Worm (Caenorhabditis elegans) whole organism, L2 larva: Measurements from ENCODE around the gene odr-7.

Experiments
- C34F6.9 ChIP-seq: fragments of 150-350 bp; optimal IDR thresholded peaks from 2 replicates; lab custom pipeline; 2014; ENCODE audit warnings: missing biosample characterization, missing genetic modification characterization
- F13H6.1 ChIP-seq: sonication (generic microtip); optimal IDR thresholded peaks from 2 replicates; lab custom pipeline; 2016; ENCODE audit warnings: missing genetic modification characterization, missing compliant biosample characterization
- R02D3.7 ChIP-seq: fragments of 150-350 bp; optimal IDR thresholded peaks from 2 replicates; lab custom pipeline; 2014; ENCODE audit warnings: missing biosample characterization, missing genetic modification characterization
- Y55F3AM.14 ChIP-seq: fragments of 200-800 bp; sonication (Bioruptor generic); optimal IDR thresholded peaks from 2 replicates; lab custom pipeline; 2018; ENCODE audit warnings: mild to moderate bottlenecking, missing genetic modification characterization, missing compliant biosample characterization
- alr-1 ChIP-seq: fragments of 150-350 bp; optimal IDR thresholded peaks from 2 replicates; lab custom pipeline; 2014; ENCODE audit warnings: missing biosample characterization, missing genetic modification characterization
- aly-2 ChIP-seq: fragments of 150-350 bp; optimal IDR thresholded peaks from 2 replicates; lab custom pipeline; 2014; ENCODE audit warnings: missing biosample characterization, missing genetic modification characterization
- ama-1 ChIP-seq: fragments of 150-350 bp; optimal IDR thresholded peaks from 2 replicates; lab custom pipeline; 2018; ENCODE audit warnings: inconsistent platforms
- blmp-1 ChIP-seq: sonication (generic microtip); optimal IDR thresholded peaks from 2 replicates; lab custom pipeline; 2017; ENCODE audit warnings: missing genetic modification characterization, mild to moderate bottlenecking, missing compliant biosample characterization, antibody characterized with exemption, moderate library complexity; ENCODE audit not compliant: insufficient read depth
- ceh-16 ChIP-seq: fragments of 150-350 bp; optimal IDR thresholded peaks from 2 replicates; lab custom pipeline; 2014; ENCODE audit warnings: missing biosample characterization, missing genetic modification characterization
- crh-2 ChIP-seq: sonication (generic microtip); optimal IDR thresholded peaks from 2 replicates; lab custom pipeline; 2017; ENCODE audit warnings: missing biosample characterization, missing genetic modification characterization
- dmd-4 ChIP-seq: sonication (generic microtip); optimal IDR thresholded peaks from 2 replicates; lab custom pipeline; 2017; ENCODE audit warnings: missing biosample characterization, missing genetic modification characterization
- egl-27 ChIP-seq: sonication (generic microtip); optimal IDR thresholded peaks from 3 replicates; lab custom pipeline; 2017; ENCODE audit warnings: missing biosample characterization, missing genetic modification reagents, missing genetic modification characterization
- elt-3 ChIP-seq: sonication (generic microtip); optimal IDR thresholded peaks from 2 replicates; lab custom pipeline; 2017; ENCODE audit warnings: missing biosample characterization, missing genetic modification characterization
- fos-1 ChIP-seq: fragments of 150-350 bp; optimal IDR thresholded peaks from 2 replicates; lab custom pipeline; 2014; ENCODE audit warnings: missing biosample characterization, missing genetic modification characterization
- gmeb-1 ChIP-seq: fragments of 150-350 bp; optimal IDR thresholded peaks from 2 replicates; lab custom pipeline; 2014; ENCODE audit warnings: missing biosample characterization, missing genetic modification characterization
- lin-11 ChIP-seq: fragments of 150-350 bp; sonication (generic microtip); optimal IDR thresholded peaks from 2 replicates; lab custom pipeline; 2014; ENCODE audit warnings: missing biosample characterization, missing genetic modification characterization, inconsistent platforms, mixed read lengths
- lin-39 ChIP-seq: fragments of 150-350 bp; optimal IDR thresholded peaks from 2 replicates; lab custom pipeline; 2014; ENCODE audit warnings: missing biosample characterization, missing genetic modification reagents, missing genetic modification characterization
- mbf-1 ChIP-seq: sonication (generic microtip); optimal IDR thresholded peaks from 2 replicates; lab custom pipeline; 2017; ENCODE audit warnings: missing biosample characterization, missing genetic modification characterization
- mdl-1 ChIP-seq, 2 experiments: fragments of 150-350 bp in 1 of 2; sonication (generic microtip) in 1 of 2; optimal IDR thresholded peaks; 2 replicates each; lab custom pipeline; 2017; ENCODE audit warnings: missing biosample characterization in 2 of 2, missing genetic modification characterization in 2 of 2
- nhr-10 ChIP-seq: sonication (generic microtip); optimal IDR thresholded peaks from 2 replicates; lab custom pipeline; 2017; ENCODE audit warnings: missing biosample characterization, missing genetic modification characterization
- nhr-11 ChIP-seq: fragments of 150-350 bp; optimal IDR thresholded peaks from 2 replicates; lab custom pipeline; 2014; ENCODE audit warnings: missing biosample characterization, missing genetic modification characterization
- nhr-12 ChIP-seq: fragments of 150-350 bp; optimal IDR thresholded peaks from 2 replicates; lab custom pipeline; 2014; ENCODE audit warnings: missing biosample characterization, missing genetic modification characterization
- nhr-129 ChIP-seq: fragments of 150-350 bp; optimal IDR thresholded peaks from 2 replicates; lab custom pipeline; 2014; ENCODE audit warnings: missing biosample characterization, missing genetic modification characterization
- nhr-21 ChIP-seq: fragments of 150-350 bp; optimal IDR thresholded peaks from 2 replicates; lab custom pipeline; 2014; ENCODE audit warnings: missing biosample characterization, missing genetic modification characterization
- nhr-23 ChIP-seq: fragments of 150-350 bp; optimal IDR thresholded peaks from 2 replicates; lab custom pipeline; 2014; ENCODE audit warnings: missing biosample characterization, missing genetic modification reagents, missing genetic modification characterization
- nhr-237 ChIP-seq: fragments of 150-350 bp; optimal IDR thresholded peaks from 2 replicates; lab custom pipeline; 2014; ENCODE audit warnings: missing biosample characterization, missing genetic modification characterization
- nhr-25 ChIP-seq: fragments of 150-350 bp; sonication (generic microtip); optimal IDR thresholded peaks from 3 replicates; lab custom pipeline; 2014; ENCODE audit warnings: missing biosample characterization, missing genetic modification characterization
- nhr-77 ChIP-seq: fragments of 150-350 bp; optimal IDR thresholded peaks from 2 replicates; lab custom pipeline; 2014; ENCODE audit warnings: missing biosample characterization, missing genetic modification characterization
- sem-4 ChIP-seq: fragments of 150-350 bp; optimal IDR thresholded peaks from 2 replicates; lab custom pipeline; 2014; ENCODE audit warnings: missing biosample characterization, missing genetic modification reagents, missing genetic modification characterization
- skn-1 ChIP-seq: sonication (generic microtip); optimal IDR thresholded peaks from 2 replicates; lab custom pipeline; 2017; ENCODE audit warnings: missing biosample characterization, missing genetic modification characterization
- sma-3 ChIP-seq: sonication (generic microtip); optimal IDR thresholded peaks from 2 replicates; lab custom pipeline; 2016; ENCODE audit warnings: missing genetic modification reagents, missing genetic modification characterization, missing compliant biosample characterization
- sma-9 ChIP-seq, 2 experiments: fragments of 150-350 bp in 1 of 2; sonication (generic microtip) in 1 of 2; optimal IDR thresholded peaks; 2 replicates each; lab custom pipeline; 2014 to 2016; ENCODE audit warnings: missing genetic modification characterization in 2 of 2, mild to moderate bottlenecking in 1 of 2, missing biosample characterization in 1 of 2, missing compliant biosample characterization in 1 of 2, missing genetic modification reagents in 1 of 2, moderate library complexity in 1 of 2
- snpc-4 ChIP-seq: fragments of 150-350 bp; optimal IDR thresholded peaks from 2 replicates; lab custom pipeline; 2014; ENCODE audit warnings: missing biosample characterization, missing genetic modification characterization
- unc-39 ChIP-seq: fragments of 150-350 bp; optimal IDR thresholded peaks from 2 replicates; lab custom pipeline; 2014; ENCODE audit warnings: missing biosample characterization, missing genetic modification characterization
- unc-55 ChIP-seq: fragments of 150-350 bp; sonication (generic microtip); optimal IDR thresholded peaks from 3 replicates; lab custom pipeline; 2014; ENCODE audit warnings: missing biosample characterization, missing genetic modification reagents, missing genetic modification characterization
- unc-62 ChIP-seq: fragments of 150-350 bp; optimal IDR thresholded peaks from 2 replicates; lab custom pipeline; 2014; ENCODE audit warnings: missing biosample characterization, missing genetic modification reagents, missing genetic modification characterization
- zag-1 ChIP-seq: fragments of 150-350 bp; optimal IDR thresholded peaks from 2 replicates; lab custom pipeline; 2014; ENCODE audit warnings: missing biosample characterization, missing genetic modification characterization
- ztf-1 ChIP-seq: fragments of 200-800 bp; sonication (Bioruptor generic); conservative IDR thresholded peaks from 2 replicates; pipeline ENCODE4 v1.3.6; 2022; ENCODE audit warnings: missing genetic modification characterization, missing compliant biosample characterization
- ztf-4 ChIP-seq: fragments of 150-350 bp; optimal IDR thresholded peaks from 2 replicates; lab custom pipeline; 2014; ENCODE audit warnings: missing biosample characterization, missing genetic modification characterization

odr-7 gene

DNA sequence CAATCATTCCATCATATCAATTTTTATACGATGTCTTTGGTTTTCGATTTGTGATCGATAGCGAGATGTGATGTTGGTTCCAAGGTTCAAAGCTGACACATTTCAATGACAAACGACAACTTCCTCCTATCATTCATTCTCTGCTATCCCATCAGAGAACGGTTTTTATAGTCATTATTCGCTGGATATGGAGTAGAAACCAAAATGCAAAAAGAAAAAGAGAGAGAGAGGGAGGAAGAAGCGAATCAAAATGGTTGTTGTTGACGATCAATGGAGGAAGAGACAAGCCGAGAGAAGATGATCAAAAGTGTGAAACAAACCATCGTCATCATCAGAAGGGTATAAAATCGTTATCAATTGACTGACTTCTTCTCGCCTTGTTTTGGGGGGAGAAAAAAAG is 36.0 kb downstream of the odr-7 start, which contains the start of gene T24D3.2:
T24D3.2 (plus strand) TSS at position 304 of the 400 bp plus-strand sequence.
- TF ChIP-seq snpc-4 (no peak), crh-2 (tag; lab: Kevin White, UChicago) (peak; percentile 19), fos-1 (tag; lab: Kevin White, UChicago) (peak; percentile 13), sma-3 (peak; percentile 88), sma-9 (GFP tag; optimal IDR thresholded peaks at IDR 0.05; lab: Kevin White, UChicago) (peak; percentile 87), sma-9 (tag; optimal IDR thresholded peaks at IDR 0.05; lab: Kevin White, UChicago) (no peak), blmp-1 (peak; percentile 14), nhr-25 (peak; percentile 74), egl-27 (tag; lab: Kevin White, UChicago) (peak; percentile 63), zag-1 (tag; lab: Kevin White, UChicago) (no peak), nhr-77 (tag; lab: Kevin White, UChicago) (no peak), lin-11 (no peak), nhr-129 (tag; lab: Kevin White, UChicago) (no peak), skn-1 (tag; lab: Kevin White, UChicago) (no peak), mdl-1 (tag; optimal IDR thresholded peaks at IDR 0.05; lab: Kevin White, UChicago) (peak in 1 of 2 experiments; percentile 24), C34F6.9 (tag; lab: Kevin White, UChicago) (no peak), nhr-21 (tag; lab: Kevin White, UChicago) (peak; percentile 91), ceh-16 (tag; lab: Kevin White, UChicago) (no peak)

DNA sequence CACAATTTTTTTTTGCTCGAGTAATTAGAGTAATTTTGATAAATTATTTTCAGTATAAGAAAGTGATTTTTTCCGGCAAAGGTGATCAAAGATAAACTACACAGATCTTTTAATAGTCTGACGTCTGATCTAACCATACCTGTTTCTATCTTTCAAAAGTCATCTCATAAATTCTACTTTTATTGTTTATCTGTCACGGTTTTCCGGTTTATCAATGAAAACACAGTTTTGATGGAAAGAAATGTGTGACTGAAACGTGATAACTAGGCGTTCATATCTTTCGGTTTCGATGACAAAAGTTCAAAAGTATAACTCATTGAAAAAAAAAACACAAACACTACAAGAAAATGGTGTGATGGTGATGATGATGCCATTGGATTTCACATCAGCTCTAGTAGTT is 38.9 kb downstream of the odr-7 start:
- TF ChIP-seq nhr-12 (tag; lab: Kevin White, UChicago) (no peak), lin-11 (no peak), crh-2 (tag; lab: Kevin White, UChicago) (peak; percentile 16), nhr-23 (tag; lab: Kevin White, UChicago) (no peak), egl-27 (tag; lab: Kevin White, UChicago) (no peak), nhr-25 (peak; percentile 65), nhr-21 (tag; lab: Kevin White, UChicago) (peak; percentile 64), dmd-4 (tag; lab: Kevin White, UChicago) (no peak), elt-3 (tag; lab: Kevin White, UChicago) (no peak), sma-3 (peak; percentile 26), alr-1 (tag; lab: Kevin White, UChicago) (no peak), unc-55 (GFP tag; lab: Kevin White, UChicago) (no peak), sma-9 (GFP tag; optimal IDR thresholded peaks at IDR 0.05; lab: Kevin White, UChicago) (peak; percentile 71), sma-9 (tag; optimal IDR thresholded peaks at IDR 0.05; lab: Kevin White, UChicago) (no peak), ama-1 (lab: Kevin White, UChicago) (no peak)
- TF ChIP-seq, all 48 proteins: peak for 5

DNA sequence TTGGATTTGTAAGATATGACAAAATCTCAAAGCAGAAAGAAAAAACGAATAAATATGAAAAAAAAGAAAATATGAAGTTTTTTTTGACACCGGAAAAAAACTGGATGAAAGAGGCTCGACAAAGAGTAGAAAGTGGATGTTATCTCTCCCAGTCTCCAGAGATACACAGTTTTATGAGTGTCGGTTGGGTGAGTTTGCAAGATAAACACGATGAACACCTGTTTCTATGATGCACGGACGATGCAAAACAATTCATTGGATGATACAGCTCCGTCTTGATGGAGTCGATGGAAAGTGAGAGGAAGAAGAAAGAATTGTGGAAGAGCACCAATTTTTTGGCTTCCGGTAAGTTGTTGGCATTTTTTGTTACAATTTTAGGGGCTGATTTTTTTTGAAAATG is 45.6 kb downstream of the odr-7 start:
- TF ChIP-seq nhr-12 (tag; lab: Kevin White, UChicago) (no peak), lin-39 (tag; lab: Kevin White, UChicago) (no peak), aly-2 (no peak), snpc-4 (no peak), blmp-1 (no peak), alr-1 (tag; lab: Kevin White, UChicago) (no peak), nhr-21 (tag; lab: Kevin White, UChicago) (no peak), R02D3.7 (tag; lab: Kevin White, UChicago) (no peak), unc-39 (no peak), sma-9 (GFP tag; optimal IDR thresholded peaks at IDR 0.05; lab: Kevin White, UChicago) (no peak), sma-9 (tag; optimal IDR thresholded peaks at IDR 0.05; lab: Kevin White, UChicago) (no peak), dmd-4 (tag; lab: Kevin White, UChicago) (no peak), ztf-1 (GFP tag; lab: Robert Waterston, UW) (no peak), gmeb-1 (tag; lab: Kevin White, UChicago) (no peak), mdl-1 (tag; optimal IDR thresholded peaks at IDR 0.05; lab: Kevin White, UChicago) (no peak), mbf-1 (tag; lab: Kevin White, UChicago) (no peak), Y55F3AM.14 (GFP tag; lab: Kevin White, UChicago) (no peak)

DNA sequence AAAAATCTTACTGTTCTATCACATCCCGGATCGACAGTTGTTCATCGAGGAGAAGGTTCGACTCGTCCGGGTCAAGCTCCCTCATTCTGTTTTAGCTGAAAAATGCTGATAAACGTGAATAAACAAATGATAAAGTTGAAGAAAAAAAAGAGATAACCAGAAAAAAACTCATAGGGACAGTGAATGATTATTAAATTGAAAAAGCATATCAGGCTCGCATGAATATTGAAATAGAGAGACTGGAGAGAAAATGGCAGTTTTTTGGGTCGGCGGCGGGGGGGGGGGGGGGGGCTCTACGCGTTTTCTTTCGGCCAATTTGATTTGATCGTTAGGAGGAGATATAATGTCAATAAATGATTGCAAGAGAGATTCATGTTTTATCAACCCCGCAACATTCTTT is 47.5 kb downstream of the odr-7 start, which contains the start of gene lin-2:
lin-2 (minus strand) TSS at position 101 of the 400 bp plus-strand sequence.
- TF ChIP-seq skn-1 (tag; lab: Kevin White, UChicago) (no peak), nhr-237 (no peak), mdl-1 (tag; optimal IDR thresholded peaks at IDR 0.05; lab: Kevin White, UChicago) (no peak), gmeb-1 (tag; lab: Kevin White, UChicago) (no peak), snpc-4 (no peak), ama-1 (lab: Kevin White, UChicago) (no peak), blmp-1 (no peak), sma-3 (no peak), ztf-4 (no peak), unc-62 (no peak), F13H6.1 (tag; lab: Kevin White, UChicago) (no peak), nhr-11 (no peak), zag-1 (tag; lab: Kevin White, UChicago) (no peak), sem-4 (tag; lab: Kevin White, UChicago) (no peak), C34F6.9 (tag; lab: Kevin White, UChicago) (no peak), nhr-10 (tag; lab: Kevin White, UChicago) (no peak), nhr-129 (tag; lab: Kevin White, UChicago) (no peak), Y55F3AM.14 (GFP tag; lab: Kevin White, UChicago) (no peak)
- TF ChIP-seq, all 48 proteins: peak for 0
